Fruit fly (Drosophila melanogaster): ENCODE results near the gene CG8925.

- TF ChIP-seq h (GFP tag; optimal IDR thresholded peaks at IDR 0.05) (no peak), usp (GFP tag; optimal IDR thresholded peaks at IDR 0.05) (no peak), sv (GFP tag; optimal IDR thresholded peaks at IDR 0.05) (no peak), ey (GFP tag; optimal IDR thresholded peaks at IDR 0.05) (no peak), Abd-B (GFP tag; optimal IDR thresholded peaks at IDR 0.05) (no peak), pan (optimal IDR thresholded peaks at IDR 0.05) (no peak), lola (GFP tag; optimal IDR thresholded peaks at IDR 0.05) (no peak), psq (GFP tag; optimal IDR thresholded peaks at IDR 0.05) (no peak), Hr78 (GFP tag; optimal IDR thresholded peaks at IDR 0.05) (no peak), Dfd (GFP tag; optimal IDR thresholded peaks at IDR 0.05) (no peak)
These were observed 23.1 kb upstream of the CG8925 start for dm6 chr3R:16148712-16149111.

All from whole organism, wandering third instar larva.